Worm (Caenorhabditis elegans): Measurements from ENCODE around the gene K02F6.1.
"Not testable (repeated sequence)": the region's sequence is repeated elsewhere in the genome, so short reads cannot be mapped to it uniquely, and the experiment has no call there.

The K02F6.1 gene

ce11 chrII:2586861-2587554 lies 33.2 kb downstream of the K02F6.1 start, which contains the start of the genes F33H12.7 and sri-39:
Gene F33H12.7, minus strand, starts transcription at chrII:2586911.
Gene sri-39, plus strand, starts transcription at chrII:2587504.
- TF ChIP-seq sptf-1 (tag; optimal IDR thresholded peaks at IDR 0.05) (no peak), elt-3 (tag; optimal IDR thresholded peaks at IDR 0.05) (no peak), ham-2 (GFP tag; optimal IDR thresholded peaks at IDR 0.05) (no peak), flh-1 (GFP tag; optimal IDR thresholded peaks at IDR 0.05) (no peak), tbx-8 (GFP tag; optimal IDR thresholded peaks at IDR 0.05) (no peak), lin-32 (GFP tag; optimal IDR thresholded peaks at IDR 0.05) (no peak), nhr-2 (tag; optimal IDR thresholded peaks at IDR 0.05) (no peak), elt-1 (tag; optimal IDR thresholded peaks at IDR 0.05; ENCODE audit: borderline replicate concordance, insufficient read depth) (no peak), ceh-83 (GFP tag; optimal IDR thresholded peaks at IDR 0.05) (no peak), M03D4.4 (tag; optimal IDR thresholded peaks at IDR 0.05) (no peak), drap-1 (GFP tag; optimal IDR thresholded peaks at IDR 0.05) (no peak), nhr-28 (tag; optimal IDR thresholded peaks at IDR 0.05) (no peak), mep-1 (tag; optimal IDR thresholded peaks at IDR 0.05) (no peak), nhr-12 (tag; optimal IDR thresholded peaks at IDR 0.05) (no peak), unc-62 (GFP tag; optimal IDR thresholded peaks at IDR 0.05) (no peak), pha-4 (tag; optimal IDR thresholded peaks at IDR 0.05) (no peak), snpc-4 (tag; optimal IDR thresholded peaks at IDR 0.05) (no peak)

DNA sequence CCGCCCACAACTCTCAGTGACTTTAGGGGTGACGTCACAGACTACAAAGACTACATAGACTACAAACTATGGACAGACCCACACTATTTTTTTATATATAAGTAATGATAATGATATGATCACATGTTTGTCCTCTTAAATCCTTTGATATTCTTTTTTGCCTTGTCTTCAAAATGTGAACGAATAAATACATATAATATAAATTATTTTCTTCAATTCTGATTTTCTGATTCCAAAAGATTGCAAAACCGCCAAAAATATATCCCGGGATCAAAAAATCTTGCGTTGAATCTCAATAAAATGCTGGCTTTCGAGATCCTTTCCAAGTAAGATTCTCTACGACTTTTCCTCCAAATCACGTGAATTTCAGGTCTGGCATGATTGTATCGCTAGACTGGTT lies 46.4 kb downstream of the K02F6.1 start, which contains the start of gene F33H12.1:
Gene F33H12.1 (plus strand): TSS at position 301 of the 400 bp plus-strand sequence.
- TF ChIP-seq nhr-237 (tag; optimal IDR thresholded peaks at IDR 0.05); lsy-2 (tag; optimal IDR thresholded peaks at IDR 0.05); drap-1 (GFP tag; optimal IDR thresholded peaks at IDR 0.05): not testable (repeated sequence)

- TF ChIP-seq snpc-4 (tag; optimal IDR thresholded peaks at IDR 0.05) = no peak
- no peak for TF ChIP-seq cnd-1 (tag; optimal IDR thresholded peaks at IDR 0.05)
- TF ChIP-seq tbx-8 (GFP tag; optimal IDR thresholded peaks at IDR 0.05) = no peak
- TF ChIP-seq elt-3 (tag; optimal IDR thresholded peaks at IDR 0.05) = no peak
- TF ChIP-seq lin-32 (GFP tag; optimal IDR thresholded peaks at IDR 0.05) = no peak
- no peak for TF ChIP-seq nhr-28 (tag; optimal IDR thresholded peaks at IDR 0.05)
These were observed 47.2 kb downstream of the K02F6.1 start for ce11 chrII:2600931-2601330.

DNA sequence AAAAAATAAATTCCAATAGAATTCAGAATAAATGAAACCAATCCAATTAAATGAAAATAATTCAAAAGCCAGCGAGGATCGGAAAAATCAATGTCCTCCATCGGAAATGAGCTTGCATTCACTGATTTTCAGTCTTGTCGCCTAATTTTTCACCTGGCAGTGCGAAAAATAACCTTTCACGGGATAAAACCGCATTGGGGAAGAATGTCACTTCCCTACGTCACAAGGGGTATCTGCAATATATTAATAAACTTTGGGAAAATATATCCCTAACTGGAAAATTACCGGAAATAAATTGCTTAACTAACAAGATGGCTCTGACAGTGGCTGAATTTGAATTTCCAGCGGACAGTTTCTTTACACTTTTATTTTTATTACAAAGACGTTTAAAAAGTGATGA lies 51.6 kb downstream of the K02F6.1 start, which contains the start of gene sri-77:
Gene sri-77 (minus strand): TSS at position 101 of the 400 bp plus-strand sequence.
- TF ChIP-seq nhr-2 (tag; optimal IDR thresholded peaks at IDR 0.05) = no peak
- TF ChIP-seq ces-1 (GFP tag; optimal IDR thresholded peaks at IDR 0.05) = no peak
- TF ChIP-seq sptf-1 (tag; optimal IDR thresholded peaks at IDR 0.05) = no peak
- no peak for TF ChIP-seq zip-8 (tag; optimal IDR thresholded peaks at IDR 0.05)
- no peak for TF ChIP-seq bed-3 (GFP tag; optimal IDR thresholded peaks at IDR 0.05)
- no peak for TF ChIP-seq M03D4.4 (tag; optimal IDR thresholded peaks at IDR 0.05)
- TF ChIP-seq lin-32 (GFP tag; optimal IDR thresholded peaks at IDR 0.05) = no peak
- no peak for TF ChIP-seq flh-1 (GFP tag; optimal IDR thresholded peaks at IDR 0.05)
- TF ChIP-seq drap-1 (GFP tag; optimal IDR thresholded peaks at IDR 0.05) = no peak
- TF ChIP-seq elt-3 (tag; optimal IDR thresholded peaks at IDR 0.05) = no peak
- TF ChIP-seq nhr-12 (tag; optimal IDR thresholded peaks at IDR 0.05) = no peak

Measured in whole organism, mixed stage, embryonic.